Fruit fly (Drosophila melanogaster) whole organism, prepupa: ENCODE results near the gene CG5861.

Experiments used
- CG10631 ChIP-seq: fragments of 200-800 bp; sonication (Bioruptor generic); optimal IDR thresholded peaks from 2 replicates; lab custom pipeline; 2016; ENCODE audit warnings: missing biosample characterization, missing genetic modification characterization
- CG7368 ChIP-seq: fragments of 200-800 bp; sonication (Bioruptor generic); optimal IDR thresholded peaks from 3 replicates; lab custom pipeline; 2016; ENCODE audit warnings: missing biosample characterization, missing genetic modification characterization
- OdsH ChIP-seq: fragments of 200-800 bp; sonication (Bioruptor generic); optimal IDR thresholded peaks from 3 replicates; lab custom pipeline; 2016; ENCODE audit warnings: missing biosample characterization, missing genetic modification characterization
- ss ChIP-seq, 2 experiments: fragments of 200-800 bp; sonication (Bioruptor generic); optimal IDR thresholded peaks; 2 replicates in 1 of 2; 3 replicates in 1 of 2; lab custom pipeline; 2017 to 2018; ENCODE audit warnings: mild to moderate bottlenecking in 2 of 2, missing biosample characterization in 2 of 2, missing genetic modification characterization in 2 of 2, moderate library complexity in 1 of 2

DNA sequence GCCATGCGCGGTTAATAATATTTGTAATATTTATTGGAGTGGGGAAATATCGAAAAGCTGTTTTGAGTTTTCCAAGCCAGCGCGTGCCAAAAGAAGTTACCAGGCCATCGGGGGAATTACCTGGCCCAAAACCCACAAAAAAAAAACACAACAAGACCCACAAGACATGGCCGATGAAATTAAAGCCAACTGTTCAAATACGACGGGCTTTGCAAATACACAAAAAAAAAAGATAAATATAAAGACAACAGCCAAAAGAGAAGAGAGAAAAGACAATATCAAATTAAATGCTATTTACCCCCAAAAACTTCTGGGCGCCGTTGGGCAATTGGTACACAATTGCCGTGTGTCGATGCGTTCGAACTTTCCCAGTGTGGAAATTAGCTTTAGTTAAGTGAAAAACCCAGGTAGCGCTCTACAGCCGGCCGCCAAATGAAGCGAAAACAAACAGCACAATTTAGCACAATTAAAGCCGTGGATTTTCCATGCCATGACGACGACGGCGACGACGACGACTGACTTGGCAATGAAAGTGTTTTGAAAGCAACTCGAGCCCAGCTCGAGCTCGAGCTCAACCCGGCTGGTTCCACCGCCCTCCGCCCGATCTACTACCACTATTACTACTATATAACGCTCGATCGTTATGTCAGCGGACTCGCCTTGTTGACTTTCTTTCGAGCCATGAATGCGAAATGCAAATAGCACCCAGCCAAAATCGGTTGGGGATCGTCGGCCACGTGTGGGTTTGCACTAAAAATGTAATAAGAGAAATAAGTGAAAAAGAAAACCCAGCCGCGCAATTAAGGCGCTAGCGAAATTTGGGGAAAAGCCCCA is 10.9 kb upstream of the CG5861 start:
- TF ChIP-seq CG7368 (GFP tag; lab: Kevin White, UChicago): no peak
- TF ChIP-seq ss (GFP tag; optimal IDR thresholded peaks at IDR 0.05; lab: Kevin White, UChicago): no peak
- TF ChIP-seq OdsH (GFP tag; lab: Kevin White, UChicago): no peak
- TF ChIP-seq CG10631: no peak
